Worm (Caenorhabditis elegans) whole organism, L1 larva: ENCODE measurements around the gene W04E12.5.

Experiments used
- fkh-10 ChIP-seq: sonication (generic microtip); optimal IDR thresholded peaks from 2 replicates; lab custom pipeline; 2017; ENCODE audit warnings: missing biosample characterization, missing genetic modification reagents, missing genetic modification characterization
- nhr-12 ChIP-seq: sonication (generic microtip); optimal IDR thresholded peaks from 2 replicates; lab custom pipeline; 2017; ENCODE audit warnings: missing biosample characterization, missing genetic modification characterization
- nhr-77 ChIP-seq: fragments of 150-350 bp; optimal IDR thresholded peaks from 2 replicates; lab custom pipeline; 2014; ENCODE audit warnings: missing biosample characterization, missing genetic modification characterization
- tbx-2 ChIP-seq: sonication (generic microtip); optimal IDR thresholded peaks from 2 replicates; lab custom pipeline; 2016; ENCODE audit warnings: missing genetic modification characterization, missing compliant biosample characterization
- unc-62 ChIP-seq: fragments of 150-350 bp; optimal IDR thresholded peaks from 2 replicates; lab custom pipeline; 2014; ENCODE audit warnings: missing biosample characterization, missing genetic modification reagents, missing genetic modification characterization
- zip-4 ChIP-seq: fragments of 200-800 bp; sonication (Bioruptor generic); optimal IDR thresholded peaks from 2 replicates; lab custom pipeline; 2018; ENCODE audit warnings: mild to moderate bottlenecking, missing genetic modification characterization, moderate library complexity, missing compliant biosample characterization
- ztf-4 ChIP-seq: fragments of 150-350 bp; optimal IDR thresholded peaks from 2 replicates; lab custom pipeline; 2014; ENCODE audit warnings: missing biosample characterization, missing genetic modification characterization

DNA sequence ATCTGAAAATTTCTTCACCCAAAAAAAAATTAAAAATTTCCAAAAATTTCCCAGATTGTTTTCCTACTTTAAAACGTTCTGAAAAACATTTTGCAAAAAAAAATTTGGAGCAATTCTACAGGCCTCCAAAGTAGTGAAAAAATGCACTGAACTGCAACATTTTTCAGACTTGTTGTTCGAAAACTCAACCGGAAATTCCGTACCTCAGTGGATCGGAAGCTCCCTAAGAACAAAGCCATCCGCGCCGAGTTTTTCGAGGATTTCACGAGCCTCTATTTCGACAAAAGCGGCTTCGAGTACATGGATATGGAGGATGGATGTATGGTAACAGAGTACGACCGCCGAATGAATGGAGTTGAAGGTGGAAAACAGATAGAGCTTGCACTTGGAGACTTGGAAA lies 7.8 kb upstream of the W04E12.5 start, which contains the start of gene fbxa-131:
- no peak for TF ChIP-seq tbx-2 (tag; lab: Kevin White, UChicago)
- no peak for TF ChIP-seq nhr-12 (tag; lab: Kevin White, UChicago)
- no peak for TF ChIP-seq fkh-10 (GFP tag; lab: Kevin White, UChicago)
- TF ChIP-seq zip-4 (GFP tag; lab: Kevin White, UChicago) = no peak
- TF ChIP-seq unc-62 (GFP tag; lab: Kevin White, UChicago) = no peak
- TF ChIP-seq nhr-77 (tag; lab: Kevin White, UChicago) = no peak
- no peak for TF ChIP-seq ztf-4 (tag; lab: Kevin White, UChicago)
